Fruit fly (Drosophila melanogaster): Measurements from ENCODE around the gene BoYb.

The BoYb gene

dm6 chr3L:22901612-22902011 is at the start of gene BoYb:
Gene BoYb (plus strand): TSS chr3L:22901912.
- TF ChIP-seq CG8478 (optimal IDR thresholded peaks at IDR 0.05) (no peak), pan (optimal IDR thresholded peaks at IDR 0.05) (no peak), usp (GFP tag; optimal IDR thresholded peaks at IDR 0.05) (no peak), EcR (GFP tag; optimal IDR thresholded peaks at IDR 0.05) (no peak), Dll (optimal IDR thresholded peaks at IDR 0.05) (no peak), psq (optimal IDR thresholded peaks at IDR 0.05) (no peak)

DNA sequence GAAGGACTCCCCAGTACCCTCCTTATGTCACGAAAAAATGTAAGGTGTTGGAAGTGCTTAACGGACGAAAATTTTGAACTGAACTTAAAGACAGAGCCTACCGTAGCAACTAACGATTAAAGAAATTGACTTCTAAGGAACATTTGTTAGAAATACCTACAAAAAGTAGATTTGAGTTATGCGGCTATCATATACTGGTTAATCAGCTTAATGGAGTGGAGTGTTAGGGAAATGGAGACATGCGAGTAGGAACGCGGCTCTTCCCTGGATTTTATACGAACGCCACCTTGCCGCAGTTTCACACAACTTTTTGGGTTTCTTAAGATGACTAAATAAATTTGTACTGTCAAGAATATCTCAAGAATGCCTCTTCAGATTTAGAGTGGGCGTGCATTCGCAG is 48.3 kb upstream of the BoYb start, which contains the start of gene CG32462:
Gene CG32462, minus strand, starts transcription at position 101 of the 400 bp plus-strand sequence.
- TF ChIP-seq usp (GFP tag; optimal IDR thresholded peaks at IDR 0.05) (no peak), Dll (optimal IDR thresholded peaks at IDR 0.05) (no peak), psq (optimal IDR thresholded peaks at IDR 0.05) (no peak), pan (optimal IDR thresholded peaks at IDR 0.05) (no peak), CG8478 (optimal IDR thresholded peaks at IDR 0.05) (no peak)

dm6 chr3L:22856009-22856477 is 45.7 kb upstream of the BoYb start, which contains the start of gene CG32459:
Gene CG32459 (minus strand): TSS chr3L:22856059.
- peak; percentile 60 for TF ChIP-seq Dll (optimal IDR thresholded peaks at IDR 0.05)
- TF ChIP-seq pan (optimal IDR thresholded peaks at IDR 0.05), result no peak

DNA sequence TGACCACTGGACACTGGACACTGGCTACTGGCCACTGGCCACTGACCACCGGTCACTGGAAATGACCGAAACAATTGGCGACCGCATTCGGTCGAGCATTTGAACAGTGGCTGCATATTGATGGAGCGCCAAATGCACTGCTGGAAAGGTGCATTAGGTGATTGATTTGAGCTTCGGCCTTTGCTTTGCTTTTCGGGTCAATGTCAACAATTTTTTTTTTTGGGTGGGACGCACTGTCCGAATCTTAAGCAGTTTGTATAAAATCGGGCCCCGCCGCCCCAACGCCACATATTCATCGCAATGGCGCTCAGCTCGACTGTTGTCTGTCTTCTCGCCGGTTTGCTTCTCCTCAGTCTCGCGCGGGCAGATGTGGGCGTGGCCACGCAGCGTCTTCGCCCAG is 41.2 kb upstream of the BoYb start, which contains the start of gene CG13239:
Gene CG13239, plus strand, starts transcription at position 301 of the 400 bp plus-strand sequence.
- TF ChIP-seq CG8478 (optimal IDR thresholded peaks at IDR 0.05), result no peak
- no peak for TF ChIP-seq EcR (GFP tag; optimal IDR thresholded peaks at IDR 0.05)
- TF ChIP-seq psq (optimal IDR thresholded peaks at IDR 0.05), result no peak
- TF ChIP-seq pan (optimal IDR thresholded peaks at IDR 0.05), result no peak
- TF ChIP-seq usp (GFP tag; optimal IDR thresholded peaks at IDR 0.05), result no peak
- TF ChIP-seq Dll (optimal IDR thresholded peaks at IDR 0.05), result no peak

DNA sequence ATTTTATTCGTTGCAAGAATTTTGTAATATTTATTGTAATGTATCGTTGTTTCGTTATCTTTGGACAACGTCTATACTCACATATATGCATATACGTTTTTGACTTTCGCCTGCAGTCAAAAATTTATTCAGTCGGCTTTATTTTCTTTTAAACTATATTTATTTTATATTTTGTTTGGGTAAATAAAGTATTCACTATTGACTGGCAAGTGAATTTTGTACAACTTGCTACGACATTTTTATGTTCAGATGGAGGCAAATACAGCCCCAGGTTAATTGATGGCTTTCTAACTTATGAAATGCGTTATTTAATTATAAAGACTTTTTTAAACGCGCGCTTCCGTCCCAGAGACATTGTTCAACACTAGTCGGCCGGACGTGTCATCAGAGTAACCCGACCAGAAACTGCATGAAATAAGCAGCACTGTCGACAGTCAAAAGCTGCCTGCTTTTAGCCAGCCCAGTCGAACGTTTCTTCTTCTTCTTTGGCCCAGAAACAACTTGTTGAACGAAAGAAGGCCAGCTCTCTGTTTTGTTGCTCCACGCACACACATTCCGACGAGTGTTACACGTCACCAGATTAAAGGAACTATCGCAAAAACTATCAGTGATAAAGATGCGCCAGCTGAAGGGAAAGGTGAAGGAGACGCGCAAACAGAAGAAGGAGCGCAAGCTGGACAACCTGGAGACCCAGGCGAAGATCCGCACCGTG is 38.2 kb upstream of the BoYb start, which contains the start of gene CG33169:
Gene CG33169, plus strand, starts transcription at position 498 of the 712 bp plus-strand sequence.
- no peak for TF ChIP-seq EcR (GFP tag; optimal IDR thresholded peaks at IDR 0.05)
- no peak for TF ChIP-seq CG8478 (optimal IDR thresholded peaks at IDR 0.05)

DNA sequence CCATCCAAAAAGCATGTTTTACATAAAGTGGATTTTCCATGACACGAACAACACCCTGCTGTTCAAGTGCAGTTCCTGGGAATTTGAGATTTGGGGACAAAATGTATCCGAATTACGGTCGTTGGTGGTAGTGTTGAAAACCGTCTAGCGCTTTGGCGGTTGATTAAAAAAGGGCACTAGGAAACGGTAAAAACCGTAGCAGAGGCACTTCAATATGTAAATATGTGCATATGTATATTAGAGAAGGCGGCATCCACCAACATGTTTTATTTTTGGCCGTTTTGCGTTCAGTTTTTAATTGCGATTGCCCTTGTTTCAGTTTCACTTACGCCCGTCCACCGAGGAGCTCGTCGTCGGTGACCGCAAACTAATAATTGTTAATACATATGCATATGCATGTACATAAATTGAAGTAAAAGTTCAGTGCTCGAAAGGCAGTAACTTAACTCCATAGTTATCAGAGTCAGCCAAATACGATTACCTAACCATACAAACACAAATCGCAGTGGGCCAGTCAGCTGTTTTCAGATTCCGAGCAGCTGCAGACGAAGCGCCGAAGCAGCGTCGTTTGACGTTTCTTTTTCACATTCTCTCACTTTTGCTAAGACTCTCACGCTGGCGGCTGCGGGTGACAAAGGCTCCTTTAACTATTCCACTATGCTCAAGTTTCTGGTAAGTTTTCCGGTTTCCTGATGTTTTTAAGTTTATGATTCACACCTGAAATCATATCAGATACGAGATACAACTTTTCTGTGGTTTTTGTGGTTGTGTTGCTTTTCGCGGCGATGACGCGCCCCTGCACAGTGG is 37.3 kb upstream of the BoYb start, which contains the start of gene CG33170:
Gene CG33170, plus strand, starts transcription at position 347 of the 807 bp plus-strand sequence.
- TF ChIP-seq usp (GFP tag; optimal IDR thresholded peaks at IDR 0.05) (no peak), psq (optimal IDR thresholded peaks at IDR 0.05) (no peak), EcR (GFP tag; optimal IDR thresholded peaks at IDR 0.05) (no peak), pan (optimal IDR thresholded peaks at IDR 0.05) (no peak), Dll (optimal IDR thresholded peaks at IDR 0.05) (no peak)

- no peak for TF ChIP-seq pan (optimal IDR thresholded peaks at IDR 0.05)
- no peak for TF ChIP-seq EcR (GFP tag; optimal IDR thresholded peaks at IDR 0.05)
- no peak for TF ChIP-seq usp (GFP tag; optimal IDR thresholded peaks at IDR 0.05)
- TF ChIP-seq Dll (optimal IDR thresholded peaks at IDR 0.05), result no peak
- no peak for TF ChIP-seq psq (optimal IDR thresholded peaks at IDR 0.05)
- TF ChIP-seq CG8478 (optimal IDR thresholded peaks at IDR 0.05), result no peak
These were observed 36.7 kb upstream of the BoYb start for dm6 chr3L:22865061-22865418.

DNA sequence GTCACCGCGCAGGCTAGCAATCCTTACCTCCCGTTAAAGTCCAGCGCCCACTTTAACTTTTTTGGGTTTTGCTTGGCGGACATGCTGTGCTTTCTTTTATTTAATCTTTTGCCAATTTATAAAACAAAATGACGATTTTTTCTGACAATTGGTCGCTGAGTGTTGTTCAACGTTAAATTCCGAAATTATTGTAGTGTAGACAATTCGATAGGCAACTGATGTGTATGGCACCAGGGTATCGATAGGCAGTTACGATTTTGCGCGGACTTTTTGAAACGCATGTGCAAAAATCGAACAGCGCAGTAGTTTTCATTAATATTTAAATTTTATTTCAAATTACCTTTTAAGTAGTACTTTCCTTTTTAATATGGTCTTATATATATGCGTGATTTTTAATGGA is 33.6 kb upstream of the BoYb start, which contains the start of gene EMC4:
Gene EMC4, minus strand, starts transcription at position 174 of the 400 bp plus-strand sequence.
- no peak for TF ChIP-seq CG8478 (optimal IDR thresholded peaks at IDR 0.05)
- no peak for TF ChIP-seq psq (optimal IDR thresholded peaks at IDR 0.05)
- TF ChIP-seq pan (optimal IDR thresholded peaks at IDR 0.05), result no peak
- TF ChIP-seq usp (GFP tag; optimal IDR thresholded peaks at IDR 0.05), result no peak
- TF ChIP-seq EcR (GFP tag; optimal IDR thresholded peaks at IDR 0.05), result no peak
- no peak for TF ChIP-seq Dll (optimal IDR thresholded peaks at IDR 0.05)

- TF ChIP-seq CG8478 (optimal IDR thresholded peaks at IDR 0.05) (no peak), pan (optimal IDR thresholded peaks at IDR 0.05) (no peak), Dll (optimal IDR thresholded peaks at IDR 0.05) (no peak), psq (optimal IDR thresholded peaks at IDR 0.05) (no peak), usp (GFP tag; optimal IDR thresholded peaks at IDR 0.05) (no peak), EcR (GFP tag; optimal IDR thresholded peaks at IDR 0.05) (no peak)
These were observed 31.3 kb upstream of the BoYb start for dm6 chr3L:22870378-22870777.

DNA sequence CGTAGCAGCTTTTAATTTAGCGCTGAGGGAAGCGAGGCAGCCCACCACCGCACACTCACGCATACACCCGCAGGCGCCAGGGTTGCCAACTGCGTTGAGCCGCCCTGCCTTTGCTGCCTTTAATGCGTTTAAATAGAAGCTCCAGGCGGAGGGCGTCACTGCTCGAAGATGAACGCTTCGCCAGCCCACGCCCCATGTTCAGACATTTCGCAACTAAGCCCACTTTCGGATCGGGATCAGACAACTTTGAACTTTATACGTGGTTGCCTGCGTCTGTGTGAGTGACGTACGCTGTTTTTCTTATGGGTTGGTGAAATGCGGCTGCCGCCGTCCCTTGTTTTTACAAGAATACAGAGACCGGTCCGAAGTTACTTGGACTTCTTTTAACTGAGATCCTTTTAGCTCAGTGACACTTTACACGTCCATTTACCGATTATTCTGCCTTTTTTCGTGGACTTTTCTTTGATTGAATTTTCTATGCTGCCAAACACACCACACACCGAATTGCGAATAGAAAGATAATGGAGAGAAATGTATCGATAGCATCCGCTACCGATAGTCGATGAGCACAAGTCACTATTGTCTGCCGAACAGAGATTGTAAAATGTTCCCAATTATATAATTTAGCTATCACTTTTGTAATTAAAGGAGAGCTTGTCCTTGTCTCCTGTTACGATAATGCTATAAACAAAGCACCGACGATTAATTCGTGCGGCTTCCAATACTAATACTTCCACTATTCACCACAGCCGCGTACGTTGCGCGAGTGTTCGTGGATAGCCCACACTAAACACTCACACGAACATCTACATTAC is 30.5 kb upstream of the BoYb start:
- TF ChIP-seq EcR (GFP tag; optimal IDR thresholded peaks at IDR 0.05), result no peak
- no peak for TF ChIP-seq Dll (optimal IDR thresholded peaks at IDR 0.05)
- peak; percentile 54 for TF ChIP-seq pan (optimal IDR thresholded peaks at IDR 0.05)
- no peak for TF ChIP-seq usp (GFP tag; optimal IDR thresholded peaks at IDR 0.05)
- no peak for TF ChIP-seq psq (optimal IDR thresholded peaks at IDR 0.05)
- no peak for TF ChIP-seq CG8478 (optimal IDR thresholded peaks at IDR 0.05)

DNA sequence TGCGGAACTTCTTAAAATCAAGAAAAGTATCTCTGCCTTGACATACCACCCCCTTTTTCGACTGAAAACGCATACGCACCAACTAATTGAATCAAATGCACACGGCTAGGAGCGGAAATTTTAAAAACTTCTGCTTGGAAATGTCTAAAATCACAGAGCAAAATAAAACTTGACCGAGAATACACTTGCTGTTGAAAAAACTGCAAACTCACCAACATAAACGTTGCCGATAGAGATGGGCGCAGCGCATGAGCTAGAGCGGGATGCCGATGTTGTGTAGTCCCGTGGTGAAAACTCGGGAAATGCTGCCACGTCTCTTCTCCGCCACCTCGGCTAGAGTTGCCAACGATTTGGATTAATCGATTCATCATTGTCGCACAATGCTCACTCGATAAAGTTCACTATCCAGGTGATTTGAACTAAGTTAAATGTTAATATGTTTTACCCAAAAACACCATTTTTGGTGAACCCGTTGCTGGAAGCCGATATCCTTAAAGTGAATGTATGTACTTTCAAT is 29.8 kb upstream of the BoYb start, which contains the start of the genes CG11109 and Arf1:
Gene CG11109, plus strand, starts transcription at position 356 of the 517 bp plus-strand sequence.
Gene Arf1, minus strand, starts transcription at position 387 of the 517 bp plus-strand sequence.
- TF ChIP-seq Dll (optimal IDR thresholded peaks at IDR 0.05) (no peak), pan (optimal IDR thresholded peaks at IDR 0.05) (no peak), usp (GFP tag; optimal IDR thresholded peaks at IDR 0.05) (no peak), CG8478 (optimal IDR thresholded peaks at IDR 0.05) (no peak), psq (optimal IDR thresholded peaks at IDR 0.05) (no peak), EcR (GFP tag; optimal IDR thresholded peaks at IDR 0.05) (no peak)
